Worm (Caenorhabditis elegans) whole organism, L1 larva: ENCODE results near the gene ctps-1.

Experiments
- alr-1 ChIP-seq: fragments of 200-800 bp; sonication (Bioruptor generic); optimal IDR thresholded peaks from 2 replicates; lab custom pipeline; 2018; ENCODE audit warnings: borderline replicate concordance, mild to moderate bottlenecking, missing genetic modification characterization, missing compliant biosample characterization
- ama-1 ChIP-seq: fragments of 150-350 bp; optimal IDR thresholded peaks from 2 replicates; lab custom pipeline; 2014
- blmp-1 ChIP-seq: fragments of 150-350 bp; optimal IDR thresholded peaks from 2 replicates; lab custom pipeline; 2014; ENCODE audit warnings: missing biosample characterization, missing genetic modification characterization
- ceh-82 ChIP-seq, 3 experiments: fragments of 150-350 bp in 1 of 3; sonication (generic microtip) in 2 of 3; optimal IDR thresholded peaks; 2 replicates each; lab custom pipeline; 2014 to 2017; ENCODE audit warnings: missing biosample characterization in 3 of 3, missing genetic modification characterization in 3 of 3
- ces-1 ChIP-seq: fragments of 150-350 bp; optimal IDR thresholded peaks from 2 replicates; lab custom pipeline; 2014; ENCODE audit warnings: missing biosample characterization, missing genetic modification reagents, missing genetic modification characterization
- dpl-1 ChIP-seq, 3 experiments: fragments of 150-350 bp in 2 of 3; sonication (generic microtip) in 1 of 3; optimal IDR thresholded peaks; 2 replicates each; lab custom pipeline; 2014 to 2017; ENCODE audit warnings: missing biosample characterization in 3 of 3, missing genetic modification characterization in 3 of 3, missing genetic modification reagents in 3 of 3
- efl-1 ChIP-seq, 4 experiments: fragments of 150-350 bp; optimal IDR thresholded peaks in 3 of 4; peaks in 1 of 4; 1 replicate in 1 of 4; 2 replicates in 3 of 4; lab custom pipeline; 2014; ENCODE audit warnings: missing biosample characterization in 2 of 4, missing genetic modification characterization in 2 of 4, missing genetic modification reagents in 2 of 4
- efl-3 ChIP-seq: fragments of 200-800 bp; sonication (Bioruptor generic); optimal IDR thresholded peaks from 2 replicates; lab custom pipeline; 2018; ENCODE audit warnings: mild to moderate bottlenecking, missing genetic modification characterization, missing compliant biosample characterization
- elt-2 ChIP-seq: sonication (generic microtip); optimal IDR thresholded peaks from 2 replicates; lab custom pipeline; 2016; ENCODE audit warnings: missing genetic modification characterization, mild to moderate bottlenecking, inconsistent platforms, missing compliant biosample characterization, missing genetic modification reagents
- elt-3 ChIP-seq, 6 experiments: fragments of 150-350 bp in 1 of 6; sonication (generic microtip); optimal IDR thresholded peaks; 2 replicates each; lab custom pipeline; 2017 to 2018; ENCODE audit warnings: missing biosample characterization in 6 of 6, missing genetic modification characterization in 6 of 6, inconsistent platforms in 1 of 6
- fkh-10 ChIP-seq: sonication (generic microtip); optimal IDR thresholded peaks from 2 replicates; lab custom pipeline; 2017; ENCODE audit warnings: missing biosample characterization, missing genetic modification reagents, missing genetic modification characterization
- isw-1 ChIP-seq: fragments of 200-800 bp; sonication (Bioruptor generic); IDR thresholded peaks from 2 replicates; pipeline ENCODE4 v1.3.6; 2022; ENCODE audit warnings: missing genetic modification characterization, missing compliant biosample characterization
- jun-1 ChIP-seq: fragments of 150-350 bp; optimal IDR thresholded peaks from 2 replicates; lab custom pipeline; 2014; ENCODE audit warnings: missing biosample characterization, missing genetic modification reagents, missing genetic modification characterization
- lin-14 ChIP-seq: fragments of 200-800 bp; sonication (Bioruptor generic); optimal IDR thresholded peaks from 2 replicates; lab custom pipeline; 2018; ENCODE audit warnings: mild to moderate bottlenecking, missing genetic modification characterization, moderate library complexity, missing compliant biosample characterization
- lin-35 ChIP-seq, 2 experiments: fragments of 150-350 bp; optimal IDR thresholded peaks; 2 replicates each; lab custom pipeline; 2014; ENCODE audit warnings: missing biosample characterization in 2 of 2, missing genetic modification characterization in 2 of 2, missing genetic modification reagents in 2 of 2
- mdl-1 ChIP-seq, 2 experiments: fragments of 150-350 bp; optimal IDR thresholded peaks; 2 replicates each; lab custom pipeline; 2014 to 2017; ENCODE audit warnings: missing biosample characterization in 2 of 2, missing genetic modification characterization in 2 of 2, inconsistent platforms in 1 of 2
- mep-1 ChIP-seq: fragments of 150-350 bp; optimal IDR thresholded peaks from 2 replicates; lab custom pipeline; 2014; ENCODE audit warnings: missing biosample characterization, missing genetic modification characterization
- nhr-19 ChIP-seq: fragments of 200-800 bp; sonication (Bioruptor generic); conservative IDR thresholded peaks from 2 replicates; pipeline ENCODE4 v1.3.6; 2022; ENCODE audit warnings: missing genetic modification characterization, missing compliant biosample characterization
- nhr-20 ChIP-seq: sonication (generic microtip); optimal IDR thresholded peaks from 2 replicates; lab custom pipeline; 2016; ENCODE audit warnings: mild to moderate bottlenecking, missing genetic modification characterization, missing compliant biosample characterization
- nhr-47 ChIP-seq: sonication (generic microtip); optimal IDR thresholded peaks from 2 replicates; lab custom pipeline; 2016; ENCODE audit warnings: mild to moderate bottlenecking, missing genetic modification characterization, moderate library complexity, missing compliant biosample characterization
- nhr-71 ChIP-seq: sonication (generic microtip); optimal IDR thresholded peaks from 2 replicates; lab custom pipeline; 2016; ENCODE audit warnings: mild to moderate bottlenecking, missing genetic modification characterization, moderate library complexity, missing compliant biosample characterization
- nhr-77 ChIP-seq: fragments of 150-350 bp; optimal IDR thresholded peaks from 2 replicates; lab custom pipeline; 2014; ENCODE audit warnings: missing biosample characterization, missing genetic modification characterization
- nhr-85 ChIP-seq: sonication (generic microtip); peaks from one replicate; lab custom pipeline; 2016; ENCODE audit warnings: missing genetic modification characterization, inconsistent platforms, missing compliant biosample characterization
- nhr-90 ChIP-seq: sonication (generic microtip); optimal IDR thresholded peaks from 2 replicates; lab custom pipeline; 2016; ENCODE audit warnings: mild to moderate bottlenecking, missing genetic modification characterization, missing compliant biosample characterization; ENCODE audit not compliant: poor library complexity
- snu-23 ChIP-seq: sonication (generic microtip); optimal IDR thresholded peaks from 2 replicates; lab custom pipeline; 2016; ENCODE audit warnings: missing genetic modification characterization, missing compliant biosample characterization
- sox-4 ChIP-seq: sonication (generic microtip); optimal IDR thresholded peaks from 2 replicates; lab custom pipeline; 2016; ENCODE audit warnings: missing genetic modification characterization, missing compliant biosample characterization
- swsn-7 ChIP-seq: sonication (generic microtip); optimal IDR thresholded peaks from 2 replicates; lab custom pipeline; 2016; ENCODE audit warnings: missing genetic modification characterization, missing compliant biosample characterization
- tlp-1 ChIP-seq: fragments of 150-350 bp; optimal IDR thresholded peaks from 2 replicates; lab custom pipeline; 2014; ENCODE audit warnings: missing biosample characterization, missing genetic modification characterization
- unc-30 ChIP-seq: sonication (generic microtip); optimal IDR thresholded peaks from 2 replicates; lab custom pipeline; 2017; ENCODE audit warnings: missing biosample characterization, missing genetic modification characterization
- xbp-1 ChIP-seq: sonication (generic microtip); optimal IDR thresholded peaks from 2 replicates; lab custom pipeline; 2016; ENCODE audit warnings: missing genetic modification characterization, missing compliant biosample characterization
- ztf-4 ChIP-seq: fragments of 150-350 bp; optimal IDR thresholded peaks from 2 replicates; lab custom pipeline; 2014; ENCODE audit warnings: missing biosample characterization, missing genetic modification characterization

Gene ctps-1

DNA sequence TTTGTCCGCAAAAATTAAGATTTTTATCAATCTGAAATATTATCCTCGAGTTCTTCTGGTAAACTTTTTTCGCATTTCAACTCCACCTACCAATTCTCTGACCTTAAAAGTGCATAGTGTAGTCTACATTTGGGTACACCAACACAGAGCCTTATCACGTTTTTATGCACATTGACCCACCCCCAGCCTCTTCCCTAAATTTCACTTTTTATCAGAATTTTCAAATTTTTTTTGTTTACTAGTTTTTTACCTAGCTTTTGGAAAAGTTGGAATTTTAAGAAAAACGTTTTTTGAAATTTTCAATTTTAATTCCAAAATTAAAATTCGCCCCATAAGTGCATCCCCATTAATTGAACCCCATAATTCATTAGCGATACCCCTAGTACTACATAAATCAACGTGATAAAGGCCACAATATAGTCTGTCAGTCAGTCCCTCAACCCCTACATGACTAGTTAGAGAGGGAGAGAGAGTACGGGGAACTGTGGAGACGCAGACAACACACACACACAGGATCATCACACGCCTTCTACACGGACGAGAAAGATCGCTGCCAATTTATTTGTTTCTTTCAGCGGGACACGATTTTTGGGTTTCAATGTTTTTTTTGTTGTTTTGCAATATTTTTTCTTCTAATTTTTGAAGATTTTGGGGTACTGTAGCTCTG is 20.0 kb downstream of the ctps-1 start:
- TF ChIP-seq nhr-19 (peak; percentile 8; the same call in 1 of the 2 replicates), ama-1 (lab: Kevin White, UChicago) (peak; percentile 3), mep-1 (tag; lab: Kevin White, UChicago) (peak; percentile 3), elt-3 (tag; optimal IDR thresholded peaks at IDR 0.05; lab: Kevin White, UChicago) (peak in 3 of 6 experiments; percentile 29 to 66 (median 37)), snu-23 (GFP tag; lab: Kevin White, UChicago) (peak; percentile 46), alr-1 (tag; lab: Kevin White, UChicago) (no peak), lin-35 (GFP tag; optimal IDR thresholded peaks at IDR 0.05; lab: Kevin White, UChicago) (peak in 1 of 2 experiments; percentile 43), efl-3 (GFP tag; lab: Kevin White, UChicago) (no peak), elt-2 (tag; lab: Kevin White, UChicago) (peak; percentile 28), nhr-71 (peak; percentile 33), nhr-85 (tag; lab: Kevin White, UChicago) (peak; percentile 86), nhr-20 (tag; lab: Kevin White, UChicago) (peak; percentile 45), jun-1 (tag; lab: Kevin White, UChicago) (no peak), isw-1 (no peak), swsn-7 (no peak), blmp-1 (tag; lab: Kevin White, UChicago) (peak; percentile 25), ztf-4 (tag; lab: Kevin White, UChicago) (peak; percentile 19)

DNA sequence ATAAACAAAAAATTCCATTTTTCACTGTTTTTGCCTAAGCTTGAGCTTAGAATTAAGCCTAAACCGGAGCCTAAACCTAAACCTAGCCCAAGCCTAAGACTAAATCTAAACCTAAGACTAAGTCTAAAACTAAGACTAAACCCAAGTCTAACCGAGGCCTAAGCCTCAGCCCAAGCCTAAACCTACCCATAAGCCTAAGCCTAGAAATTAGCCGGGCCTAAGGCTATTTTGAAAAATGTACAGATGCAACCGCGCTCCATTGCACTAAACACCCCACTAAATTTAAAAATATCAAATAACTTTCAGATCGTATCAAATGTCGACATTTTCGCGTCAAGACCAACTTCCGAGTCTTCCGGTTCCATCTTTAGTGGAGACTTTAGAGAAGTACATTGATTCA is 20.6 kb downstream of the ctps-1 start, which contains the start of gene T20B3.1:
Gene T20B3.1 (plus strand): TSS at position 301 of the 400 bp plus-strand sequence.
- no peak for TF ChIP-seq efl-1 (optimal IDR thresholded peaks at IDR 0.05; lab: Kevin White, UChicago)
- TF ChIP-seq efl-1 (GFP tag; optimal IDR thresholded peaks at IDR 0.05 in 1 of 2; lab: Kevin White, UChicago), result peak in 1 of 2 experiments; percentile 73
- no peak for TF ChIP-seq sox-4 (tag; lab: Kevin White, UChicago)

DNA sequence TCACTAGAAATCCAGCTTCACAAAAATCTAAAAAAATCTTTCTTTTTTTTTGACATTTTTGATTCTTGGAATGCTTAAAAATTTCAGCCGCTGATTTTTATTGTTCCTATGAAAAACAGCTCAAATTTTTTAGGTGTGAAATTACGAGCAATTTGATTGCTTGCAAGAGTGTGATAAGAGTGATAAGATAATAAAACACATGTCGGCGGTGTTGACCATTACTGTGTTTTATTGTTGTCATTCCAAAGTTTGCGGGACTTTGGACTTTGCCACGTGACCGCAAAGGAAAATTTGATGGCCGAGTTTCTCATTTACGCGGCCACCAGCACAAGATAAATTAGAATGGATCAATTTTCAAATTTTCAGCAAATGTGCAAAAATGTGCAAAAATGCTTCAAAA is 22.0 kb downstream of the ctps-1 start:
- TF ChIP-seq dpl-1 (GFP tag; optimal IDR thresholded peaks at IDR 0.05; lab: Kevin White, UChicago), result peak in 1 of 3 experiments; percentile 18
- no peak for TF ChIP-seq nhr-47 (tag; lab: Kevin White, UChicago)
- TF ChIP-seq mdl-1 (tag; optimal IDR thresholded peaks at IDR 0.05; lab: Kevin White, UChicago), result peak in 1 of 2 experiments; percentile 46
- peak in 1 of 2 experiments; percentile 48 for TF ChIP-seq lin-35 (GFP tag; optimal IDR thresholded peaks at IDR 0.05; lab: Kevin White, UChicago)
- TF ChIP-seq elt-3 (tag; optimal IDR thresholded peaks at IDR 0.05; lab: Kevin White, UChicago), result peak in 2 of 6 experiments; percentile 40 to 72
- no peak for TF ChIP-seq alr-1 (tag; lab: Kevin White, UChicago)
- no peak for TF ChIP-seq ceh-82 (tag; optimal IDR thresholded peaks at IDR 0.05; lab: Kevin White, UChicago)
- no peak for TF ChIP-seq efl-1 (optimal IDR thresholded peaks at IDR 0.05; lab: Kevin White, UChicago)
- peak in 1 of 2 experiments; percentile 12 for TF ChIP-seq efl-1 (GFP tag; optimal IDR thresholded peaks at IDR 0.05 in 1 of 2; lab: Kevin White, UChicago)
- TF ChIP-seq unc-30 (tag; lab: Kevin White, UChicago), result no peak
- peak; percentile 21 for TF ChIP-seq lin-14 (GFP tag; lab: Kevin White, UChicago)
- peak; percentile 32 for TF ChIP-seq nhr-20 (tag; lab: Kevin White, UChicago)
- TF ChIP-seq nhr-90 (tag; lab: Kevin White, UChicago), result peak; percentile 16
- peak; percentile 27 for TF ChIP-seq nhr-71
- TF ChIP-seq nhr-77 (tag; lab: Kevin White, UChicago), result no peak
- TF ChIP-seq elt-2 (tag; lab: Kevin White, UChicago), result peak; percentile 94
- TF ChIP-seq xbp-1 (tag; lab: Kevin White, UChicago), result no peak
- no peak for TF ChIP-seq fkh-10 (GFP tag; lab: Kevin White, UChicago)
- peak; percentile 84 for TF ChIP-seq tlp-1

DNA sequence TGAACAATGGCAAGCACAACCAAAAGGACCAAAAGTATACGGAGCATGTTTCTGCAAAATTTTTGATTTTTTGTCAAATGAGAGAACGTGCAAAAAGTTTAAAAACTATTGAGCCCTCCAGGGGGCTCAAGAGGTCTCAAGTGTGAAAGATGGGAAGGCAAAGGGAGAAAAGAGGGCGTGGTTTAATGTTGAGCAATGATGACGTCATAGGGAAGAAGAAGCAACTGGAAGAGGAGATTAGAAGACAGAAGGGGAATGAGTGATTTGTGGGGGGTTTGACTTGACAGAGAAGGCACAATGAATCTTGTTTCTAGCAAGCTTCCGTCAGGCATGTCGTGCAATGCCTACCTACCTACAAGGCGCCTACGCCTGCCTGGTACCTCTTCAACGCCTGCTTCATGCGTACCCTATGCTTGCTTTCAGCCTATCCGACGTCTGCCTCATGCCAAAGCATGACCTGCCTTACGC is 26.6 kb downstream of the ctps-1 start, which contains the start of gene T20B3.14:
Gene T20B3.14 (minus strand): TSS at position 51 of the 468 bp plus-strand sequence.
- no peak for TF ChIP-seq ces-1
- peak; percentile 22 for TF ChIP-seq lin-14 (GFP tag; lab: Kevin White, UChicago)
